Fruit fly (Drosophila melanogaster) whole organism, pupa: ENCODE results near the gene Atg4a.

ENCODE experiments used
- CG17806 ChIP-seq: fragments of 200-800 bp; sonication (Bioruptor generic); optimal IDR thresholded peaks from 2 replicates; lab custom pipeline; 2018; ENCODE audit warnings: missing biosample characterization, mild to moderate bottlenecking, missing genetic modification characterization, moderate library complexity
- CG32121 ChIP-seq: fragments of 200-800 bp; sonication (Bioruptor generic); IDR thresholded peaks from 2 replicates; pipeline ENCODE4 v1.3.6; 2022; ENCODE audit warnings: missing biosample characterization, missing genetic modification characterization
- EcR ChIP-seq: fragments of 200-800 bp; sonication (Bioruptor generic); optimal IDR thresholded peaks from 3 replicates; lab custom pipeline; 2019; ENCODE audit warnings: missing biosample characterization, missing genetic modification characterization, mild to moderate bottlenecking, moderate library complexity, missing genetic modification reagents
- Snoo ChIP-seq: fragments of 200-800 bp; sonication (Bioruptor generic); optimal IDR thresholded peaks from 3 replicates; lab custom pipeline; 2017; ENCODE audit warnings: missing biosample characterization, mild to moderate bottlenecking, missing genetic modification characterization, inconsistent platforms
- gl ChIP-seq: fragments of 200-800 bp; sonication (Bioruptor generic); optimal IDR thresholded peaks from 2 replicates; lab custom pipeline; 2018; ENCODE audit warnings: missing biosample characterization, mild to moderate bottlenecking, missing genetic modification characterization

- TF ChIP-seq Snoo = no peak
- TF ChIP-seq CG17806 (tag; lab: Kevin White, UChicago) = no peak
- no peak for TF ChIP-seq EcR
- no peak for TF ChIP-seq gl
- TF ChIP-seq CG32121 = no peak
Measured at dm6 chr2L:1068517-1069107, 12.1 kb upstream of the Atg4a start.
